Fruit fly (Drosophila melanogaster) S2 (cell line): ENCODE measurements around the gene Baldspot.

ENCODE experiments used
- CG8478 ChIP-seq: fragments of >200 bp; optimal IDR thresholded peaks from 2 replicates; lab custom pipeline; 2018
- CTCF ChIP-seq, 2 experiments: fragments of >200 bp; optimal IDR thresholded peaks; 2 replicates each; lab custom pipeline; 2018

dm6 chr3L:16642088-16642507 lies 19.3 kb downstream of the Baldspot start:
- TF ChIP-seq CG8478 (lab: Kevin White, UChicago): no peak
- no peak for TF ChIP-seq CTCF (optimal IDR thresholded peaks at IDR 0.05; lab: Kevin White, UChicago)
